Worm (Caenorhabditis elegans) whole organism, midembryonic: ENCODE measurements around the gene C35B1.3.

ENCODE experiments used
- T22C8.4 ChIP-seq: fragments of 200-800 bp; sonication (Bioruptor generic); IDR thresholded peaks from 2 replicates; pipeline ENCODE4 v1.3.6; 2022; ENCODE audit warnings: missing genetic modification characterization, missing compliant biosample characterization
- flt-1 ChIP-seq: fragments of 200-800 bp; sonication (Bioruptor generic); IDR thresholded peaks from 2 replicates; pipeline ENCODE4 v1.3.6; 2022; ENCODE audit warnings: missing genetic modification characterization, missing compliant biosample characterization
- klf-2 ChIP-seq: fragments of 200-800 bp; sonication (Bioruptor generic); conservative IDR thresholded peaks from 2 replicates; pipeline ENCODE4 v1.3.6; 2022; ENCODE audit warnings: missing genetic modification reagents, missing genetic modification characterization, missing compliant biosample characterization
- med-1 ChIP-seq: sonication (generic microtip); optimal IDR thresholded peaks from 2 replicates; lab custom pipeline; 2017; ENCODE audit warnings: missing genetic modification characterization, mild to moderate bottlenecking, missing compliant biosample characterization, antibody characterized with exemption, missing genetic modification reagents; ENCODE audit not compliant: insufficient read depth
- tab-1 ChIP-seq: fragments of 200-800 bp; sonication (Bioruptor generic); IDR thresholded peaks from 2 replicates; pipeline ENCODE4 v1.3.6; 2022; ENCODE audit warnings: missing genetic modification characterization, missing compliant biosample characterization
- ztf-29 ChIP-seq: fragments of 200-800 bp; sonication (Bioruptor generic); IDR thresholded peaks from 2 replicates; pipeline ENCODE4 v1.3.6; 2022; ENCODE audit warnings: missing genetic modification reagents, missing genetic modification characterization, missing compliant biosample characterization

DNA sequence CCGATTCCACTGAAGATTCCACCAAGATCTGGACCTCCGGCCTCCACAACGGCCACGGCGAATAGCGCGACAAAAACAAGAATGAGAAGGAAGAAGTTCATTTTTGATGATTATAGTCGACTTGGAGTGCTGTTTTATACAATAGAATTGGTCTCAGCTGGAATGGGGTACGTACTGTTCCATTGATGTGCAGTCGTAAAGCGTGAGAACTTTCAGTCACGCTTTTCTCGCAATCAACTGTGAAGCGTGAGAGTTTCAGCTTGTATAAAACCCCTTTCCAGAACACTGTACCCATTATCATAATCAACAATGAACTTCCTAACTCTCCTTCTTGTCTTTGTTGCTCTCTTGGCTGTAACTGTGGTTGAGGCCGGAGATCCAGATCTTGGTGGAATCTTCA is 34.7 kb downstream of the C35B1.3 start, which contains the start of the genes F49F1.4 and F49F1.2:
- TF ChIP-seq tab-1 (GFP tag; lab: Robert Waterston, UW) (no peak), klf-2 (no peak), flt-1 (GFP tag; lab: Robert Waterston, UW) (no peak), T22C8.4 (GFP tag; lab: Robert Waterston, UW) (no peak), ztf-29 (GFP tag; lab: Robert Waterston, UW) (no peak), med-1 (GFP tag; lab: Kevin White, UChicago) (no peak)
